Fruit fly (Drosophila melanogaster) whole organism, wandering third instar larva: ENCODE results near the gene Lsp2.

Experiments used
- Hr78 ChIP-seq: fragments of >200 bp; optimal IDR thresholded peaks from 2 replicates; lab custom pipeline; 2017; ENCODE audit warnings: missing biosample characterization, missing genetic modification characterization
- OdsH ChIP-seq: fragments of 200-800 bp; sonication (Bioruptor generic); optimal IDR thresholded peaks from 2 replicates; lab custom pipeline; 2016; ENCODE audit warnings: missing biosample characterization, mild to moderate bottlenecking, missing genetic modification characterization
- dsf ChIP-seq: sonication (Bioruptor generic); optimal IDR thresholded peaks from 2 replicates; lab custom pipeline; 2016; ENCODE audit warnings: missing biosample characterization, missing genetic modification characterization, borderline replicate concordance
- foxo ChIP-seq, 2 experiments: fragments of 200-800 bp; sonication (Bioruptor generic); optimal IDR thresholded peaks; 2 replicates in 1 of 2; 3 replicates in 1 of 2; lab custom pipeline; 2016 to 2017; ENCODE audit warnings: missing biosample characterization in 2 of 2, missing genetic modification characterization in 2 of 2
- fru ChIP-seq: fragments of 200-800 bp; sonication (Bioruptor generic); optimal IDR thresholded peaks from 3 replicates; lab custom pipeline; 2016; ENCODE audit warnings: missing biosample characterization, mild to moderate bottlenecking, missing genetic modification characterization
- h ChIP-seq: fragments of 200-800 bp; sonication (Bioruptor generic); optimal IDR thresholded peaks from 3 replicates; lab custom pipeline; 2016; ENCODE audit warnings: missing biosample characterization, mild to moderate bottlenecking, missing genetic modification characterization
- pan ChIP-seq: fragments of >200 bp; optimal IDR thresholded peaks from 2 replicates; lab custom pipeline; 2017

DNA sequence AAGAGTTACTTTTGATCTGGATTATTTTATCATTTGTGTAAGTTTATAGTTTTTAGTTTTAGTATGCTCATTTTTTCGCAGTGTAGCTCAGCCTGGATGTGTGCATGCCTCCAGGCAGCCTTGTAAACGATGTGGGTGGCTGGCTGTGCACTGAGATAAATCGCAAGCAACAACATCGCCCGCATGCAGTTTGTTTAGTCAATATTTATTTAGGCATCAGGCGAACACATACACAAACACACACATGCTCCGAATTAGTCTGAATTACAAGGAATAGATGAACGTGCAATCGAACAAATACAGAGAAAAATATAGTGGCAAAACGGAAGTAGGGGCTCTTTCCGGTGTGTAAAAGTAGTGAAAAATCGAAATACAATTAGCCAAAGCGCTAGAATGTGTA lies 33.9 kb downstream of the Lsp2 start:
- TF ChIP-seq dsf (GFP tag; lab: Kevin White, UChicago) (no peak), pan (no peak), h (GFP tag; lab: Kevin White, UChicago) (no peak), Hr78 (GFP tag; lab: Kevin White, UChicago) (no peak), fru (GFP tag; lab: Kevin White, UChicago) (no peak), OdsH (GFP tag; lab: Kevin White, UChicago) (no peak), foxo (GFP tag; optimal IDR thresholded peaks at IDR 0.05; lab: Kevin White, UChicago) (no peak)
